Fruit fly (Drosophila melanogaster) whole organism, embryonic: Measurements from ENCODE around the gene CG13690.

Source experiments
- Asciz ChIP-seq: fragments of 200-800 bp; sonication (Bioruptor generic); optimal IDR thresholded peaks from 2 replicates; lab custom pipeline; 2017; ENCODE audit warnings: missing biosample characterization, mild to moderate bottlenecking, missing genetic modification characterization, missing genetic modification reagents
- Atf-2 ChIP-seq: fragments of 200-800 bp; sonication (Bioruptor generic); optimal IDR thresholded peaks from 2 replicates; lab custom pipeline; 2016; ENCODE audit warnings: missing biosample characterization, missing genetic modification characterization
- Atf3 ChIP-seq: fragments of 200-800 bp; sonication (Bioruptor generic); optimal IDR thresholded peaks from 3 replicates; lab custom pipeline; 2016; ENCODE audit warnings: missing biosample characterization, missing genetic modification characterization
- CG10209 ChIP-seq: fragments of 200-800 bp; sonication (Bioruptor generic); optimal IDR thresholded peaks from 3 replicates; lab custom pipeline; 2017; ENCODE audit warnings: missing biosample characterization, mild to moderate bottlenecking, missing genetic modification characterization, missing genetic modification reagents
- CG12071 ChIP-seq: fragments of 200-800 bp; sonication (Bioruptor generic); optimal IDR thresholded peaks from 3 replicates; lab custom pipeline; 2018; ENCODE audit warnings: missing biosample characterization, mild to moderate bottlenecking, missing genetic modification characterization
- CG12391 ChIP-seq: fragments of 200-800 bp; sonication (Bioruptor generic); optimal IDR thresholded peaks from 3 replicates; lab custom pipeline; 2018; ENCODE audit warnings: missing biosample characterization, mild to moderate bottlenecking, missing genetic modification characterization, moderate library complexity
- CG15073 ChIP-seq: fragments of 200-800 bp; sonication (Bioruptor generic); optimal IDR thresholded peaks from 2 replicates; lab custom pipeline; 2016; ENCODE audit warnings: missing biosample characterization, missing genetic modification characterization
- CG17328 ChIP-seq: fragments of 200-800 bp; sonication (Bioruptor generic); IDR thresholded peaks from 2 replicates; pipeline ENCODE4 v1.3.6; 2022; ENCODE audit warnings: missing biosample characterization, missing genetic modification characterization
- CG2120 ChIP-seq: fragments of 200-800 bp; sonication (Bioruptor generic); optimal IDR thresholded peaks from 3 replicates; lab custom pipeline; 2016; ENCODE audit warnings: missing biosample characterization, missing genetic modification characterization
- CG30403 ChIP-seq: fragments of 200-800 bp; sonication (Bioruptor generic); optimal IDR thresholded peaks from 3 replicates; lab custom pipeline; 2016; ENCODE audit warnings: missing biosample characterization, missing genetic modification characterization
- CG33557 ChIP-seq: fragments of 200-800 bp; sonication (Bioruptor generic); optimal IDR thresholded peaks from 2 replicates; lab custom pipeline; 2019; ENCODE audit warnings: missing biosample characterization, mild to moderate bottlenecking, missing genetic modification characterization, moderate library complexity
- CG4854 ChIP-seq: fragments of 200-800 bp; sonication (Bioruptor generic); optimal IDR thresholded peaks from 2 replicates; lab custom pipeline; 2016; ENCODE audit warnings: missing biosample characterization, missing genetic modification characterization, inconsistent platforms
- CG5953 ChIP-seq: fragments of 200-800 bp; sonication (Bioruptor generic); IDR thresholded peaks from 2 replicates; pipeline ENCODE4 v1.3.6; 2022; ENCODE audit warnings: missing biosample characterization, missing genetic modification characterization
- CG7271 ChIP-seq: fragments of 200-800 bp; sonication (Bioruptor generic); optimal IDR thresholded peaks from 2 replicates; lab custom pipeline; 2018; ENCODE audit warnings: missing biosample characterization, mild to moderate bottlenecking, missing genetic modification characterization, moderate library complexity
- CG7745 ChIP-seq: fragments of 200-800 bp; sonication (Bioruptor generic); optimal IDR thresholded peaks from 2 replicates; lab custom pipeline; 2018; ENCODE audit warnings: missing biosample characterization, mild to moderate bottlenecking, missing genetic modification characterization, moderate library complexity
- CHES-1-like ChIP-seq: fragments of 200-800 bp; sonication (Bioruptor generic); optimal IDR thresholded peaks from 2 replicates; lab custom pipeline; 2016; ENCODE audit warnings: missing biosample characterization, missing genetic modification characterization
- Camta ChIP-seq: fragments of 200-800 bp; sonication (Bioruptor generic); optimal IDR thresholded peaks from 2 replicates; lab custom pipeline; 2016; ENCODE audit warnings: missing biosample characterization, missing genetic modification characterization
- CrebB ChIP-seq: fragments of 200-800 bp; sonication (Bioruptor generic); optimal IDR thresholded peaks from 3 replicates; lab custom pipeline; 2018; ENCODE audit warnings: missing biosample characterization, mild to moderate bottlenecking, missing genetic modification characterization
- Eip74EF ChIP-seq, 2 experiments: fragments of 200-800 bp in 1 of 2; fragments of >200 bp in 1 of 2; sonication (Bioruptor generic) in 1 of 2; optimal IDR thresholded peaks; 2 replicates each; lab custom pipeline; 2017 to 2019; ENCODE audit warnings: missing biosample characterization in 2 of 2, missing genetic modification characterization in 2 of 2, mild to moderate bottlenecking in 1 of 2, moderate library complexity in 1 of 2
- HmgZ ChIP-seq: fragments of 200-800 bp; sonication (Bioruptor generic); optimal IDR thresholded peaks from 2 replicates; lab custom pipeline; 2018; ENCODE audit warnings: missing biosample characterization, mild to moderate bottlenecking, missing genetic modification characterization
- Lhr ChIP-seq: fragments of 200-800 bp; sonication (Bioruptor generic); optimal IDR thresholded peaks from 3 replicates; lab custom pipeline; 2017; ENCODE audit warnings: mild to moderate bottlenecking, missing biosample characterization, missing genetic modification reagents, missing genetic modification characterization
- MBD-R2 ChIP-seq: fragments of 200-800 bp; sonication (Bioruptor generic); IDR thresholded peaks from 2 replicates; pipeline ENCODE4 v1.3.6; 2022; ENCODE audit warnings: missing biosample characterization, missing genetic modification characterization
- NfI ChIP-seq: fragments of 200-800 bp; sonication (Bioruptor generic); optimal IDR thresholded peaks from 3 replicates; lab custom pipeline; 2018; ENCODE audit warnings: missing biosample characterization, mild to moderate bottlenecking, missing genetic modification characterization, moderate library complexity
- Ravus ChIP-seq: fragments of 200-800 bp; sonication (Bioruptor generic); IDR thresholded peaks from 2 replicates; pipeline ENCODE4 v1.3.6; 2022; ENCODE audit warnings: missing biosample characterization, missing genetic modification characterization
- Stat92E ChIP-seq, 3 experiments: fragments of >200 bp in 2 of 3; fragments of 200-800 bp in 1 of 3; sonication (Bioruptor generic) in 1 of 3; optimal IDR thresholded peaks; 2 replicates each; lab custom pipeline; 2017 to 2019; ENCODE audit warnings: missing biosample characterization in 3 of 3, missing genetic modification characterization in 3 of 3, mild to moderate bottlenecking in 1 of 3, moderate library complexity in 1 of 3
- Vsx1 ChIP-seq: fragments of 200-800 bp; sonication (Bioruptor generic); optimal IDR thresholded peaks from 2 replicates; lab custom pipeline; 2017; ENCODE audit warnings: missing biosample characterization, mild to moderate bottlenecking, missing genetic modification characterization, missing genetic modification reagents
- Xrp1 ChIP-seq: fragments of 200-800 bp; sonication (Bioruptor generic); IDR thresholded peaks from 2 replicates; pipeline ENCODE4 v1.3.6; 2022; ENCODE audit warnings: missing biosample characterization, missing genetic modification characterization
- ase ChIP-seq: fragments of 200-800 bp; sonication (Bioruptor generic); IDR thresholded peaks from 3 replicates; pipeline ENCODE4 v1.3.6; 2022; ENCODE audit warnings: missing biosample characterization, missing genetic modification characterization
- danr ChIP-seq: fragments of 200-800 bp; sonication (Bioruptor generic); IDR thresholded peaks from 2 replicates; pipeline ENCODE4 v1.3.6; 2022; ENCODE audit warnings: missing biosample characterization, missing genetic modification characterization
- ems ChIP-seq: fragments of 200-800 bp; sonication (Bioruptor generic); optimal IDR thresholded peaks from 3 replicates; lab custom pipeline; 2016; ENCODE audit warnings: missing biosample characterization, missing genetic modification characterization
- fd3F ChIP-seq: fragments of 200-800 bp; sonication (Bioruptor generic); optimal IDR thresholded peaks from 2 replicates; lab custom pipeline; 2018; ENCODE audit warnings: missing biosample characterization, mild to moderate bottlenecking, missing genetic modification characterization, moderate library complexity
- gcm ChIP-seq: fragments of 200-800 bp; sonication (Bioruptor generic); optimal IDR thresholded peaks from 2 replicates; lab custom pipeline; 2019; ENCODE audit warnings: missing biosample characterization, mild to moderate bottlenecking, missing genetic modification characterization, moderate library complexity
- grau ChIP-seq: fragments of 200-800 bp; optimal IDR thresholded peaks from 3 replicates; lab custom pipeline; 2019; ENCODE audit warnings: missing biosample characterization, mild to moderate bottlenecking, missing genetic modification characterization, moderate library complexity
- gt ChIP-seq: fragments of 200-800 bp; sonication (Bioruptor generic); IDR thresholded peaks from 2 replicates; pipeline ENCODE4 v1.3.6; 2022; ENCODE audit warnings: missing biosample characterization, missing genetic modification characterization
- jing ChIP-seq: fragments of 200-800 bp; sonication (Bioruptor generic); optimal IDR thresholded peaks from 2 replicates; lab custom pipeline; 2018; ENCODE audit warnings: missing biosample characterization, mild to moderate bottlenecking, missing genetic modification characterization
- kah ChIP-seq: fragments of 200-800 bp; sonication (Bioruptor generic); optimal IDR thresholded peaks from 2 replicates; lab custom pipeline; 2018; ENCODE audit warnings: missing biosample characterization, mild to moderate bottlenecking, missing genetic modification characterization
- org-1 ChIP-seq: fragments of 200-800 bp; sonication (Bioruptor generic); optimal IDR thresholded peaks from 2 replicates; lab custom pipeline; 2017; ENCODE audit warnings: missing biosample characterization, missing genetic modification characterization
- pan ChIP-seq, 4 experiments: fragments of >200 bp in 3 of 4; fragments of 200-800 bp in 1 of 4; sonication (Bioruptor generic) in 1 of 4; optimal IDR thresholded peaks in 3 of 4; IDR thresholded peaks in 1 of 4; 2 replicates each; pipeline versions ENCODE4 v1.3.6 to Lab custom; 2017 to 2022; ENCODE audit warnings: missing biosample characterization in 2 of 4, missing genetic modification characterization in 2 of 4, mixed read lengths in 1 of 4
- peb ChIP-seq: fragments of 200-800 bp; sonication (Bioruptor generic); IDR thresholded peaks from 2 replicates; pipeline ENCODE4 v1.3.6; 2022; ENCODE audit warnings: missing biosample characterization, missing genetic modification characterization
- pfk ChIP-seq: fragments of 200-800 bp; sonication (Bioruptor generic); optimal IDR thresholded peaks from 2 replicates; lab custom pipeline; 2018; ENCODE audit warnings: missing biosample characterization, mild to moderate bottlenecking, missing genetic modification characterization, moderate library complexity
- psq ChIP-seq: fragments of 200-800 bp; sonication (Bioruptor generic); optimal IDR thresholded peaks from 2 replicates; lab custom pipeline; 2017; ENCODE audit warnings: missing biosample characterization, missing genetic modification characterization
- rib ChIP-seq: fragments of 200-800 bp; sonication (Bioruptor generic); IDR thresholded peaks from 2 replicates; pipeline ENCODE4 v1.3.6; 2022; ENCODE audit warnings: missing biosample characterization, missing genetic modification characterization
- sc ChIP-seq, 3 experiments: fragments of >200 bp in 2 of 3; fragments of 200-800 bp in 1 of 3; sonication (Bioruptor generic) in 1 of 3; optimal IDR thresholded peaks; 2 replicates in 2 of 3; 3 replicates in 1 of 3; lab custom pipeline; 2017; ENCODE audit warnings: mild to moderate bottlenecking in 1 of 3, missing biosample characterization in 1 of 3, missing genetic modification characterization in 1 of 3, missing genetic modification reagents in 1 of 3
- sim ChIP-seq: fragments of 200-800 bp; sonication (Bioruptor generic); IDR thresholded peaks from 2 replicates; pipeline ENCODE4 v1.3.6; 2022; ENCODE audit warnings: missing biosample characterization, missing genetic modification characterization
- sna ChIP-seq: fragments of 200-800 bp; sonication (Bioruptor generic); IDR thresholded peaks from 2 replicates; pipeline ENCODE4 v1.3.6; 2022; ENCODE audit warnings: missing biosample characterization, missing genetic modification characterization; ENCODE audit not compliant: partially characterized antibody
- ssp ChIP-seq: fragments of 200-800 bp; sonication (Bioruptor generic); IDR thresholded peaks from 2 replicates; pipeline ENCODE4 v1.3.6; 2022; ENCODE audit warnings: missing biosample characterization, missing genetic modification characterization
- tio ChIP-seq: fragments of 200-800 bp; sonication (Bioruptor generic); optimal IDR thresholded peaks from 2 replicates; lab custom pipeline; 2017; ENCODE audit warnings: missing biosample characterization, missing genetic modification characterization, inconsistent platforms
- trem ChIP-seq: fragments of 200-800 bp; optimal IDR thresholded peaks from 3 replicates; lab custom pipeline; 2019; ENCODE audit warnings: missing biosample characterization, mild to moderate bottlenecking, missing genetic modification characterization, moderate library complexity

The CG13690 gene

dm6 chr2L:440638-441454 lies 21.4 kb upstream of the CG13690 start (continued):
- no peak for TF ChIP-seq CHES-1-like (GFP tag; lab: Kevin White, UChicago)
- TF ChIP-seq NfI (GFP tag; lab: Kevin White, UChicago): no peak
- TF ChIP-seq ase (GFP tag; lab: Robert Waterston, UW): no peak
- no peak for TF ChIP-seq CG15073
- no peak for TF ChIP-seq ems (GFP tag; lab: Kevin White, UChicago)
- no peak for TF ChIP-seq Camta
- no peak for TF ChIP-seq peb (GFP tag; lab: Robert Waterston, UW)
- no peak for TF ChIP-seq HmgZ (tag; lab: Kevin White, UChicago)
- no peak for TF ChIP-seq CG7745 (tag; lab: Kevin White, UChicago)
- TF ChIP-seq CG5953 (GFP tag; lab: Robert Waterston, UW): no peak
- TF ChIP-seq Stat92E (GFP tag; optimal IDR thresholded peaks at IDR 0.05; lab: Kevin White, UChicago): peak in 1 of 3 experiments; percentile 17
- no peak for TF ChIP-seq danr
- TF ChIP-seq pfk (GFP tag; lab: Kevin White, UChicago): no peak
- TF ChIP-seq CG7271 (tag; lab: Kevin White, UChicago): no peak
- peak; percentile 78 for TF ChIP-seq Xrp1 (GFP tag; lab: Robert Waterston, UW)
- TF ChIP-seq CG30403 (GFP tag; lab: Kevin White, UChicago): peak; percentile 42
- peak; percentile 34 for TF ChIP-seq psq (GFP tag; lab: Kevin White, UChicago)
- TF ChIP-seq CG10209 (GFP tag; lab: Kevin White, UChicago): peak; percentile 37
- TF ChIP-seq CG17328 (GFP tag; lab: Robert Waterston, UW): 0 out of 2 replicates have a peak, but pooled peaks have one; percentile 14
- no peak for TF ChIP-seq CG4854 (GFP tag; lab: Kevin White, UChicago)
- peak; percentile 70 for TF ChIP-seq trem (tag; lab: Kevin White, UChicago)
- TF ChIP-seq fd3F (GFP tag; lab: Kevin White, UChicago): no peak
- TF ChIP-seq pan (optimal IDR thresholded peaks at IDR 0.05; lab: Kevin White, UChicago): no peak
- no peak for TF ChIP-seq pan (GFP tag; optimal IDR thresholded peaks at IDR 0.05 in 1 of 2, IDR thresholded peaks at IDR 0.05 in 1 of 2)
- no peak for TF ChIP-seq Vsx1 (GFP tag; lab: Kevin White, UChicago)
- TF ChIP-seq CG12391: peak; percentile 74
- TF ChIP-seq CrebB (tag; lab: Kevin White, UChicago): no peak
- no peak for TF ChIP-seq gt
- no peak for TF ChIP-seq jing
- no peak for TF ChIP-seq MBD-R2 (GFP tag; lab: Robert Waterston, UW)
- TF ChIP-seq Asciz (GFP tag; lab: Kevin White, UChicago): no peak
- TF ChIP-seq CG2120: no peak
- TF ChIP-seq sim (GFP tag; lab: Robert Waterston, UW): no peak
- TF ChIP-seq CG12071 (GFP tag; lab: Kevin White, UChicago): no peak
- peak; percentile 54 for TF ChIP-seq gcm (GFP tag; lab: Kevin White, UChicago)
- no peak for TF ChIP-seq sna (GFP tag; lab: Robert Waterston, UW)
- no peak for TF ChIP-seq Ravus (GFP tag; lab: Robert Waterston, UW)
- peak; percentile 58 for TF ChIP-seq grau
- peak; percentile 35 for TF ChIP-seq Lhr (GFP tag; lab: Kevin White, UChicago)
- no peak for TF ChIP-seq ssp (GFP tag; lab: Robert Waterston, UW)
- no peak for TF ChIP-seq Atf-2 (GFP tag; lab: Kevin White, UChicago)
- no peak for TF ChIP-seq Eip74EF (GFP tag; optimal IDR thresholded peaks at IDR 0.05; lab: Kevin White, UChicago)
- TF ChIP-seq org-1 (GFP tag; lab: Kevin White, UChicago): no peak
- TF ChIP-seq sc (optimal IDR thresholded peaks at IDR 0.05; lab: Kevin White, UChicago): no peak
- peak; percentile 45 for TF ChIP-seq sc (GFP tag; optimal IDR thresholded peaks at IDR 0.05; lab: Kevin White, UChicago)
- no peak for TF ChIP-seq Atf3 (GFP tag; lab: Kevin White, UChicago)
- no peak for TF ChIP-seq kah
- peak; percentile 84 for TF ChIP-seq CG33557 (GFP tag; lab: Kevin White, UChicago)
- TF ChIP-seq tio (GFP tag; lab: Kevin White, UChicago): peak; percentile 55
- no peak for TF ChIP-seq rib (GFP tag; lab: Robert Waterston, UW)
